Worm (Caenorhabditis elegans): ENCODE data around the gene rcs-1.

rcs-1 gene

DNA sequence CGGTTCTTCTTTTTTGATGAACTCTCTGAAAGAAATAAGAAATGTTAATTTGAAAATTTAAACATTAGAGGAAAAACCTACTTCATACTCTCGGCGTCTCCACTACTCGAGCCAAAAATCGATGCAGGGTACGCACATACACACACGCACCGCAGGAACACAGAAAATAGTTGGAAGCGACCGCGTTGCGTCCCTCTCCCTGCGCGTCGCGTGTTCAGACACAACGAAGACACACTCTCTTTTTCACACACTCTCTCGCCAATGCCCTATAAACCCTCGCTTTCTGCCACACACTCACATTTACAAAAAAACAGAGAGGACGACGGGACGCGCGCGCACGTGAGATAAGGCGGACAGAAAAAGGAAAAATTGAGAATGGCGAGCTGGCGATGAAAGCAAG, 17.4 kb downstream of the rcs-1 start, which contains the start of gene R04E5.9:
Gene R04E5.9, minus strand, starts transcription at position 235 of the 400 bp plus-strand sequence.
- no peak for TF ChIP-seq blmp-1 (tag; optimal IDR thresholded peaks at IDR 0.05)
- peak; percentile 30 for TF ChIP-seq lin-13 (tag; optimal IDR thresholded peaks at IDR 0.05)
- no peak for TF ChIP-seq unc-39 (tag; optimal IDR thresholded peaks at IDR 0.05)
- peak; percentile 20 for TF ChIP-seq drap-1 (GFP tag; optimal IDR thresholded peaks at IDR 0.05)
- TF ChIP-seq ceh-43 (GFP tag; optimal IDR thresholded peaks at IDR 0.05), result no peak
- TF ChIP-seq unc-120 (tag; optimal IDR thresholded peaks at IDR 0.05; ENCODE audit: poor library complexity, severe bottlenecking), result peak; percentile 69
- TF ChIP-seq pha-4 (tag; optimal IDR thresholded peaks at IDR 0.05), result peak; percentile 75
- TF ChIP-seq ham-2 (GFP tag; optimal IDR thresholded peaks at IDR 0.05), result peak; percentile 1
- peak; percentile 48 for TF ChIP-seq unc-62 (GFP tag; optimal IDR thresholded peaks at IDR 0.05)
- no peak for TF ChIP-seq nhr-12 (tag; optimal IDR thresholded peaks at IDR 0.05)
- no peak for TF ChIP-seq elt-1 (tag; optimal IDR thresholded peaks at IDR 0.05; ENCODE audit: borderline replicate concordance, insufficient read depth)
- no peak for TF ChIP-seq sem-2 (GFP tag; optimal IDR thresholded peaks at IDR 0.05)
- TF ChIP-seq nhr-76 (tag; optimal IDR thresholded peaks at IDR 0.05), result no peak
- TF ChIP-seq M03D4.4 (tag; optimal IDR thresholded peaks at IDR 0.05), result peak; percentile 29
- TF ChIP-seq mab-5 (tag; optimal IDR thresholded peaks at IDR 0.05), result no peak
- peak; percentile 66 for TF ChIP-seq ceh-39 (tag; optimal IDR thresholded peaks at IDR 0.05)
- peak; percentile 56 for TF ChIP-seq mep-1 (tag; optimal IDR thresholded peaks at IDR 0.05)
- TF ChIP-seq lsy-2 (tag; optimal IDR thresholded peaks at IDR 0.05), result peak; percentile 26
- TF ChIP-seq ceh-83 (GFP tag; optimal IDR thresholded peaks at IDR 0.05), result peak; percentile 29
- TF ChIP-seq zip-8 (tag; optimal IDR thresholded peaks at IDR 0.05), result no peak
- TF ChIP-seq nhr-237 (tag; optimal IDR thresholded peaks at IDR 0.05), result peak; percentile 64
- TF ChIP-seq hlh-1 (tag; optimal IDR thresholded peaks at IDR 0.05), result peak; percentile 50
- TF ChIP-seq sptf-1 (tag; optimal IDR thresholded peaks at IDR 0.05), result peak; percentile 76
- peak; percentile 54 for TF ChIP-seq cnd-1 (tag; optimal IDR thresholded peaks at IDR 0.05)
- TF ChIP-seq ces-1 (GFP tag; optimal IDR thresholded peaks at IDR 0.05), result peak; percentile 56

ce11 chrX:8808740-8809139, 19.6 kb downstream of the rcs-1 start:
- TF ChIP-seq nhr-12 (tag; optimal IDR thresholded peaks at IDR 0.05) (no peak), nhr-28 (tag; optimal IDR thresholded peaks at IDR 0.05) (no peak), ces-1 (GFP tag; optimal IDR thresholded peaks at IDR 0.05) (no peak)

DNA sequence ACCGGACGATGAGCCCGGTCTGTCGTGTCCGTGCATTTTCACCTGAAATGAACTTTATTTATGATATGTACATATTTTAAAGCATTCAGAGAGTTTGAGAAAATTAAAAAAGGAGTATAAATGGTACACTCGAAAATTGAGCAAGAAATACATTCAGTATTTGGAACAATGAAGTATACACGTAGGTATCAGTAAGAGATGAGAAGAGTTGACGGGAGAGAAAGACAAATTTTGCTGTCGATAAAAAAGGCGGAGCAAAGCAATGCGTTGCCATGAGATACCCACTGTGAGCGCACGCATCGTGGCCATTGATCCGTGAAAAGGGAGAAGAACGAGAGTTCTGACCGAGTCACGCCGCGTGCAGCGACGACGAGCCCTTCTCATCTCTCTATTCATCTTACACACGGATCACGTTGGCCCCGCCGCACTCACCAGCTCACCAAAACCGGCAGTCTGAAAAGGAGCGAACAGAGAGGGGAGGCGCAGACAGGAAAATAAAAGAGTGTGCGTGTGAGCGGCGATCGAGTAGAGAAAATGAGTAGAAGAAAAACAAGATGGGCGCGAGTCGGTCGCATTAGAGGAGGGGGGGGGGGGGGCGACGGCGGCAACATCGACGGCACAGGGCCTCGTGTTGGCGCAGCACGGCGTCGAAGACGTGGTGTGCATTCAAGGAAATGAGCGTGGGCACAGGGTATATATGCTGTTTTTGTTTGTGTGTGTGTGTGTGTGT, 22.1 kb downstream of the rcs-1 start, which contains the start of gene R04E5.8:
Gene R04E5.8, minus strand, starts transcription at position 51 of the 730 bp plus-strand sequence.
- TF ChIP-seq unc-120 (tag; optimal IDR thresholded peaks at IDR 0.05; ENCODE audit: poor library complexity, severe bottlenecking) (peak; percentile 48), nhr-76 (tag; optimal IDR thresholded peaks at IDR 0.05) (no peak), bed-3 (GFP tag; optimal IDR thresholded peaks at IDR 0.05) (no peak)

- TF ChIP-seq elt-1 (tag; optimal IDR thresholded peaks at IDR 0.05; ENCODE audit: borderline replicate concordance, insufficient read depth) (no peak), mab-5 (tag; optimal IDR thresholded peaks at IDR 0.05) (no peak), cnd-1 (tag; optimal IDR thresholded peaks at IDR 0.05) (no peak)
Measured at ce11 chrX:8805475-8805874, 22.9 kb downstream of the rcs-1 start.

DNA sequence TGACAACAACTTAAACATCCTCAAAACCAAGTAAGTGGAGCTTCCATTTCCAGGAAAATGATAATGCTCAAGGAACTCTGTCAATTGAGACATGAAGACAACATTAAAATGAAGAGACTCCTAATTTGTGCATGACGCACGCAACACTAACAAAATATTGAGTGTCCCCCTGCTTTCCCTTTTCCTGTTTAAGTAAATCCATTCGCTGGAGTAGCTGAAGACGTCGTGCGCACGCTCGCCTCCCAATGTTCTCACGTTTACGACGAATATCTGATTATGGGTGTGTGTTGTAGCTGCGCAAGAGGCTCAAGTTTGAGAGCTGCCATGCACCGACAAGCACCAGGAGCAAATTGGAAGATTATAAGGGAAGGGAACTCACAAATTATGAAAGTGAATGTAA, 27.4 kb downstream of the rcs-1 start:
- TF ChIP-seq ham-2 (GFP tag; optimal IDR thresholded peaks at IDR 0.05) (no peak), ces-1 (GFP tag; optimal IDR thresholded peaks at IDR 0.05) (peak; percentile 92)

- TF ChIP-seq M03D4.4 (tag; optimal IDR thresholded peaks at IDR 0.05), result no peak
- TF ChIP-seq zip-8 (tag; optimal IDR thresholded peaks at IDR 0.05), result no peak
- no peak for TF ChIP-seq lsy-2 (tag; optimal IDR thresholded peaks at IDR 0.05)
- TF ChIP-seq cnd-1 (tag; optimal IDR thresholded peaks at IDR 0.05), result no peak
- no peak for TF ChIP-seq hlh-1 (tag; optimal IDR thresholded peaks at IDR 0.05)
- no peak for TF ChIP-seq ceh-43 (GFP tag; optimal IDR thresholded peaks at IDR 0.05)
- no peak for TF ChIP-seq mls-2 (tag; optimal IDR thresholded peaks at IDR 0.05)
- no peak for TF ChIP-seq snpc-4 (tag; optimal IDR thresholded peaks at IDR 0.05)
- no peak for TF ChIP-seq ztf-11 (tag; optimal IDR thresholded peaks at IDR 0.05)
- TF ChIP-seq unc-39 (tag; optimal IDR thresholded peaks at IDR 0.05), result no peak
- TF ChIP-seq pha-4 (tag; optimal IDR thresholded peaks at IDR 0.05), result no peak
- TF ChIP-seq ces-1 (GFP tag; optimal IDR thresholded peaks at IDR 0.05), result no peak
- TF ChIP-seq blmp-1 (tag; optimal IDR thresholded peaks at IDR 0.05), result no peak
- no peak for TF ChIP-seq elt-3 (tag; optimal IDR thresholded peaks at IDR 0.05)
- no peak for TF ChIP-seq unc-120 (tag; optimal IDR thresholded peaks at IDR 0.05; ENCODE audit: poor library complexity, severe bottlenecking)
- no peak for TF ChIP-seq tbx-8 (GFP tag; optimal IDR thresholded peaks at IDR 0.05)
- TF ChIP-seq nhr-2 (tag; optimal IDR thresholded peaks at IDR 0.05), result no peak
- TF ChIP-seq nhr-237 (tag; optimal IDR thresholded peaks at IDR 0.05), result no peak
- TF ChIP-seq sptf-1 (tag; optimal IDR thresholded peaks at IDR 0.05), result no peak
- no peak for TF ChIP-seq nhr-76 (tag; optimal IDR thresholded peaks at IDR 0.05)
Measured at ce11 chrX:8800355-8800754, 28.0 kb downstream of the rcs-1 start.
